Comparison of ENCODE assay signal across 4 worm cellular contexts in the genomic region with DNA sequence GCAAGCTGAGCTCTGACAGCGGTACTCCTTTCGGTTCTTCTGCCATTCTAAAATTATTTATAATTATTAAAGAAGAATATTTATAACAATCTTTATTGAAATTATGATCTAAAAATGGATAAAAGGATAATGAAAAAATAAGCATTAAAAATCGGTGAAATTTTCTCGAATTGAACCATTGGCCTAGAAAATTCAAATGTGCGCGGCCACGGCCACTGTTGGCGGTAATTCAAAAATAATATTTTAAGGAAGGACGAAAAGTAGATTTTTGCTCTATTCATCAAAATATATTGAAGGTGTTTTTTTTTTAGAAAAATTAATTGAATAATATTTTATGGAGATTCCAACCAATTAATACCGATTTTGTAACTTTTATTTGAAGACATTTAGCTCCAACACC.
A peak's percentile ranks its signal among the peaks of the same experiment; 100 is the strongest.
TF ChIP-seq lines count a peak whose summit lies in the region.

TSS of gene pfd-5 (minus strand) at position 47 of the 400 bp plus-strand sequence.

TF ChIP-seq in whole organism, L2 larva, 48 proteins besides CTCF, POLR2A, EP300 and RAD21:
- TF ChIP-seq nhr-11 (tag; optimal IDR thresholded peaks at IDR 0.05; lab: Kevin White, UChicago) (no peak), C34F6.9 (tag; optimal IDR thresholded peaks at IDR 0.05; lab: Kevin White, UChicago) (peak; percentile 65), F13H6.1 (tag; optimal IDR thresholded peaks at IDR 0.05; lab: Kevin White, UChicago) (peak; percentile 49), crh-2 (tag; optimal IDR thresholded peaks at IDR 0.05; lab: Kevin White, UChicago) (peak; percentile 35), nhr-21 (tag; optimal IDR thresholded peaks at IDR 0.05; lab: Kevin White, UChicago) (peak; percentile 20), sma-9 (GFP tag; optimal IDR thresholded peaks at IDR 0.05; lab: Kevin White, UChicago) (peak; percentile 69), sma-9 (tag; optimal IDR thresholded peaks at IDR 0.05; lab: Kevin White, UChicago) (no peak), fos-1 (tag; optimal IDR thresholded peaks at IDR 0.05; lab: Kevin White, UChicago) (peak; percentile 29), unc-55 (GFP tag; optimal IDR thresholded peaks at IDR 0.05; lab: Kevin White, UChicago) (peak; percentile 78), gmeb-1 (tag; optimal IDR thresholded peaks at IDR 0.05; lab: Kevin White, UChicago) (peak; percentile 94), lin-13 (GFP tag; optimal IDR thresholded peaks at IDR 0.05; lab: Kevin White, UChicago) (peak; percentile 22), peb-1 (tag; optimal IDR thresholded peaks at IDR 0.05; lab: Kevin White, UChicago) (no peak), ztf-4 (tag; optimal IDR thresholded peaks at IDR 0.05; lab: Kevin White, UChicago) (no peak), lin-11 (tag; optimal IDR thresholded peaks at IDR 0.05; lab: Kevin White, UChicago) (peak; percentile 27), egl-27 (tag; optimal IDR thresholded peaks at IDR 0.05; lab: Kevin White, UChicago) (peak; percentile 33), lsy-2 (tag; optimal IDR thresholded peaks at IDR 0.05; lab: Kevin White, UChicago) (peak; percentile 46 to 85), nhr-25 (tag; optimal IDR thresholded peaks at IDR 0.05; lab: Kevin White, UChicago) (peak; percentile 37), snpc-4 (tag; optimal IDR thresholded peaks at IDR 0.05; lab: Kevin White, UChicago) (peak; percentile 7), Y55F3AM.14 (GFP tag; optimal IDR thresholded peaks at IDR 0.05; lab: Kevin White, UChicago) (no peak), sma-3 (GFP tag; optimal IDR thresholded peaks at IDR 0.05; lab: Kevin White, UChicago) (peak; percentile 63)

TF ChIP-seq in whole organism, L4 larva, 104 proteins besides CTCF, POLR2A, EP300 and RAD21 (continues in another document):
- no peak for TF ChIP-seq F10B5.3 (tag; optimal IDR thresholded peaks at IDR 0.05; lab: Kevin White, UChicago)
- TF ChIP-seq hlh-30 (tag; optimal IDR thresholded peaks at IDR 0.05; lab: Kevin White, UChicago; ENCODE audit: insufficient read depth): peak; percentile 36
- TF ChIP-seq nhr-42 (GFP tag; IDR thresholded peaks at IDR 0.05; lab: Robert Waterston, UW): no peak
- TF ChIP-seq mxl-2 (GFP tag; conservative IDR thresholded peaks at IDR 0.05; lab: Robert Waterston, UW): no peak
- no peak for TF ChIP-seq madf-9 (GFP tag; conservative IDR thresholded peaks at IDR 0.05; lab: Robert Waterston, UW)
- no peak for TF ChIP-seq duxl-1 (tag; optimal IDR thresholded peaks at IDR 0.05; lab: Kevin White, UChicago; ENCODE audit: poor library complexity)
- no peak for TF ChIP-seq unc-62 (GFP tag; optimal IDR thresholded peaks at IDR 0.05 in 1 of 2; lab: Kevin White, UChicago)
- no peak for TF ChIP-seq unc-62 (tag; optimal IDR thresholded peaks at IDR 0.05; lab: Kevin White, UChicago)
- peak; percentile 57 for TF ChIP-seq unc-130 (GFP tag; optimal IDR thresholded peaks at IDR 0.05; lab: Kevin White, UChicago)
- TF ChIP-seq mes-2 (tag; optimal IDR thresholded peaks at IDR 0.05; lab: Kevin White, UChicago; ENCODE audit: poor library complexity, severe bottlenecking): peak; percentile 98
- peak in 1 of 2 experiments; percentile 84 for TF ChIP-seq lsy-2 (tag; optimal IDR thresholded peaks at IDR 0.05; lab: Kevin White, UChicago)
- no peak for TF ChIP-seq mdt-29 (GFP tag; IDR thresholded peaks at IDR 0.05; lab: Robert Waterston, UW)
- TF ChIP-seq arid-1 (GFP tag; conservative IDR thresholded peaks at IDR 0.05; lab: Robert Waterston, UW): no peak
- no peak for TF ChIP-seq zag-1 (tag; optimal IDR thresholded peaks at IDR 0.05; lab: Kevin White, UChicago)
- TF ChIP-seq fkh-10 (GFP tag; optimal IDR thresholded peaks at IDR 0.05; lab: Kevin White, UChicago): no peak
- peak; percentile 22 for TF ChIP-seq dve-1 (tag; optimal IDR thresholded peaks at IDR 0.05; lab: Kevin White, UChicago; ENCODE audit: insufficient read depth)
- TF ChIP-seq mep-1 (tag; optimal IDR thresholded peaks at IDR 0.05; lab: Kevin White, UChicago): peak; percentile 41
- TF ChIP-seq lin-38 (GFP tag; IDR thresholded peaks at IDR 0.05; lab: Robert Waterston, UW): peak; percentile 53
- TF ChIP-seq dmd-8 (GFP tag; IDR thresholded peaks at IDR 0.05; lab: Robert Waterston, UW): no peak
- TF ChIP-seq nhr-102 (tag; optimal IDR thresholded peaks at IDR 0.05; lab: Kevin White, UChicago): no peak
- TF ChIP-seq nhr-76 (tag; optimal IDR thresholded peaks at IDR 0.05; lab: Kevin White, UChicago): no peak
- no peak for TF ChIP-seq T20F7.1 (GFP tag; optimal IDR thresholded peaks at IDR 0.05; lab: Kevin White, UChicago)
- TF ChIP-seq ctbp-1 (GFP tag; IDR thresholded peaks at IDR 0.05; lab: Robert Waterston, UW): no peak

TF ChIP-seq in whole organism, late embryonic, 69 proteins besides CTCF, POLR2A, EP300 and RAD21 (continues in another document):
- TF ChIP-seq K02D7.2 (tag; optimal IDR thresholded peaks at IDR 0.05; lab: Kevin White, UChicago) (no peak), ceh-45 (GFP tag; IDR thresholded peaks at IDR 0.05; lab: Robert Waterston, UW) (no peak), mec-3 (tag; optimal IDR thresholded peaks at IDR 0.05; lab: Kevin White, UChicago; ENCODE audit: borderline replicate concordance) (no peak), ama-1 (optimal IDR thresholded peaks at IDR 0.05; lab: Kevin White, UChicago) (no peak), zip-5 (tag; optimal IDR thresholded peaks at IDR 0.05; lab: Kevin White, UChicago) (peak; percentile 90), rnt-1 (tag; optimal IDR thresholded peaks at IDR 0.05; lab: Kevin White, UChicago) (peak; percentile 47), nfya-1 (tag; optimal IDR thresholded peaks at IDR 0.05; lab: Kevin White, UChicago) (peak; percentile 46), nhr-232 (tag; optimal IDR thresholded peaks at IDR 0.05; lab: Kevin White, UChicago) (no peak), tbx-7 (tag; optimal IDR thresholded peaks at IDR 0.05; lab: Kevin White, UChicago) (peak; percentile 90), ceh-34 (tag; optimal IDR thresholded peaks at IDR 0.05; lab: Kevin White, UChicago) (no peak), ceh-24 (tag; optimal IDR thresholded peaks at IDR 0.05; lab: Kevin White, UChicago) (no peak), ceh-9 (tag; optimal IDR thresholded peaks at IDR 0.05; lab: Kevin White, UChicago) (no peak), hlh-30 (tag; optimal IDR thresholded peaks at IDR 0.05; lab: Kevin White, UChicago; ENCODE audit: insufficient read depth) (no peak), sox-4 (tag; optimal IDR thresholded peaks at IDR 0.05; lab: Kevin White, UChicago) (no peak), hlh-8 (tag; optimal IDR thresholded peaks at IDR 0.05; lab: Kevin White, UChicago) (peak; percentile 94), fax-1 (tag; optimal IDR thresholded peaks at IDR 0.05; lab: Kevin White, UChicago) (peak; percentile 74), ztf-16 (tag; optimal IDR thresholded peaks at IDR 0.05; lab: Kevin White, UChicago) (peak; percentile 43), pat-9 (tag; optimal IDR thresholded peaks at IDR 0.05; lab: Kevin White, UChicago) (no peak), F13H6.1 (tag; optimal IDR thresholded peaks at IDR 0.05; lab: Kevin White, UChicago) (no peak), sdc-2 (tag; optimal IDR thresholded peaks at IDR 0.05; lab: Kevin White, UChicago) (peak; percentile 21), ets-4 (tag; optimal IDR thresholded peaks at IDR 0.05; lab: Kevin White, UChicago) (peak; percentile 90), unc-55 (GFP tag; optimal IDR thresholded peaks at IDR 0.05; lab: Kevin White, UChicago) (no peak), hlh-6 (tag; optimal IDR thresholded peaks at IDR 0.05; lab: Kevin White, UChicago) (peak; percentile 9), hlh-13 (GFP tag; optimal IDR thresholded peaks at IDR 0.05; lab: Kevin White, UChicago) (no peak), che-1 (tag; optimal IDR thresholded peaks at IDR 0.05; lab: Kevin White, UChicago) (peak; percentile 5)

TF ChIP-seq in whole organism, mixed stage, embryonic, 35 proteins besides CTCF, POLR2A, EP300 and RAD21 (continues in another document):
- TF ChIP-seq ceh-43 (GFP tag; optimal IDR thresholded peaks at IDR 0.05; lab: Kevin White, UChicago) (no peak), zip-8 (tag; optimal IDR thresholded peaks at IDR 0.05; lab: Kevin White, UChicago) (no peak), sem-2 (GFP tag; optimal IDR thresholded peaks at IDR 0.05; lab: Kevin White, UChicago) (no peak), elt-3 (tag; optimal IDR thresholded peaks at IDR 0.05; lab: Kevin White, UChicago) (no peak), nhr-2 (tag; optimal IDR thresholded peaks at IDR 0.05; lab: Kevin White, UChicago) (peak; percentile 4), unc-120 (tag; optimal IDR thresholded peaks at IDR 0.05; lab: Kevin White, UChicago; ENCODE audit: poor library complexity, severe bottlenecking) (no peak), drap-1 (GFP tag; optimal IDR thresholded peaks at IDR 0.05; lab: Kevin White, UChicago) (no peak), mls-2 (tag; optimal IDR thresholded peaks at IDR 0.05; lab: Kevin White, UChicago) (no peak), unc-39 (tag; optimal IDR thresholded peaks at IDR 0.05; lab: Kevin White, UChicago) (no peak), mab-5 (tag; optimal IDR thresholded peaks at IDR 0.05; lab: Kevin White, UChicago) (no peak), bed-3 (GFP tag; optimal IDR thresholded peaks at IDR 0.05; lab: Kevin White, UChicago) (no peak), elt-1 (tag; optimal IDR thresholded peaks at IDR 0.05; lab: Kevin White, UChicago; ENCODE audit: borderline replicate concordance, insufficient read depth) (no peak), nhr-237 (tag; optimal IDR thresholded peaks at IDR 0.05; lab: Kevin White, UChicago) (peak; percentile 39), lsy-2 (tag; optimal IDR thresholded peaks at IDR 0.05; lab: Kevin White, UChicago) (peak; percentile 65), flh-1 (GFP tag; optimal IDR thresholded peaks at IDR 0.05; lab: Kevin White, UChicago) (no peak), blmp-1 (tag; optimal IDR thresholded peaks at IDR 0.05; lab: Kevin White, UChicago) (no peak), nhr-76 (tag; optimal IDR thresholded peaks at IDR 0.05; lab: Kevin White, UChicago) (no peak), ceh-83 (GFP tag; optimal IDR thresholded peaks at IDR 0.05; lab: Kevin White, UChicago) (no peak), lin-13 (tag; optimal IDR thresholded peaks at IDR 0.05; lab: Kevin White, UChicago) (no peak), unc-62 (GFP tag; optimal IDR thresholded peaks at IDR 0.05; lab: Kevin White, UChicago) (no peak), ham-2 (GFP tag; optimal IDR thresholded peaks at IDR 0.05; lab: Kevin White, UChicago) (no peak), nhr-12 (tag; optimal IDR thresholded peaks at IDR 0.05; lab: Kevin White, UChicago) (no peak), sptf-1 (tag; optimal IDR thresholded peaks at IDR 0.05; lab: Kevin White, UChicago) (peak; percentile 66), ztf-11 (tag; optimal IDR thresholded peaks at IDR 0.05; lab: Kevin White, UChicago) (no peak), ces-1 (GFP tag; optimal IDR thresholded peaks at IDR 0.05; lab: Kevin White, UChicago) (peak; percentile 28), nhr-28 (tag; optimal IDR thresholded peaks at IDR 0.05; lab: Kevin White, UChicago) (no peak), hlh-1 (tag; optimal IDR thresholded peaks at IDR 0.05; lab: Kevin White, UChicago) (no peak), snpc-4 (tag; optimal IDR thresholded peaks at IDR 0.05; lab: Kevin White, UChicago) (no peak), mep-1 (tag; optimal IDR thresholded peaks at IDR 0.05; lab: Kevin White, UChicago) (no peak), cnd-1 (tag; optimal IDR thresholded peaks at IDR 0.05; lab: Kevin White, UChicago) (no peak)
